Worm (Caenorhabditis elegans) whole organism, young adult: ENCODE measurements around the gene nhr-233.

Experiments
- nhr-120 ChIP-seq: fragments of 200-800 bp; sonication (Bioruptor generic); IDR thresholded peaks from 2 replicates; pipeline ENCODE4 v1.3.6; 2022; ENCODE audit warnings: missing genetic modification characterization, missing compliant biosample characterization
- snpc-4 ChIP-seq, 5 experiments: fragments of 150-350 bp in 1 of 5; sonication (generic microtip) in 4 of 5; optimal IDR thresholded peaks; 2 replicates each; lab custom pipeline; 2014 to 2018; ENCODE audit warnings: missing genetic modification characterization in 5 of 5, missing biosample characterization in 3 of 5, antibody characterized with exemption in 2 of 5, mild to moderate bottlenecking in 2 of 5, missing compliant biosample characterization in 2 of 5, missing genotype in 2 of 5, moderate library complexity in 2 of 5, missing genetic modification reagents in 1 of 5
- zim-3 ChIP-seq: sonication (generic microtip); optimal IDR thresholded peaks from 2 replicates; lab custom pipeline; 2017; ENCODE audit warnings: mild to moderate bottlenecking, missing genetic modification characterization, moderate library complexity, missing compliant biosample characterization

ce11 chrV:16582973-16583372 is 12.4 kb upstream of the nhr-233 start, which contains the start of gene str-150:
- TF ChIP-seq nhr-120 (GFP tag; lab: Robert Waterston, UW) (no peak), zim-3 (tag; lab: Kevin White, UChicago) (no peak), snpc-4 (GFP tag; optimal IDR thresholded peaks at IDR 0.05; lab: Kevin White, UChicago) (no peak), snpc-4 (tag; optimal IDR thresholded peaks at IDR 0.05; lab: Kevin White, UChicago) (no peak)
